Worm (Caenorhabditis elegans) whole organism, late embryonic: ENCODE results near the gene C36A4.10.
"Not testable (repeated sequence)": the region's sequence is repeated elsewhere in the genome, so short reads cannot be mapped to it uniquely, and the experiment has no call there.

Experiments
- C38D4.7 ChIP-seq: fragments of 200-800 bp; sonication (Bioruptor generic); optimal IDR thresholded peaks from 2 replicates; lab custom pipeline; 2018; ENCODE audit warnings: mild to moderate bottlenecking, missing genetic modification characterization, moderate library complexity, missing compliant biosample characterization
- K02D7.2 ChIP-seq: sonication (generic microtip); optimal IDR thresholded peaks from 2 replicates; lab custom pipeline; 2017; ENCODE audit warnings: mild to moderate bottlenecking, missing genetic modification characterization, missing compliant biosample characterization
- K09A11.1 ChIP-seq: sonication (generic microtip); optimal IDR thresholded peaks from 2 replicates; lab custom pipeline; 2017; ENCODE audit warnings: antibody characterized with exemption, mild to moderate bottlenecking, missing genetic modification characterization, missing compliant biosample characterization; ENCODE audit not compliant: insufficient read depth
- ahr-1 ChIP-seq: sonication (generic microtip); optimal IDR thresholded peaks from 2 replicates; lab custom pipeline; 2016; ENCODE audit warnings: missing genetic modification characterization, missing compliant biosample characterization
- ama-1 ChIP-seq: fragments of 150-350 bp; optimal IDR thresholded peaks from 2 replicates; lab custom pipeline; 2014
- ceh-19 ChIP-seq: fragments of 200-800 bp; sonication (Bioruptor generic); optimal IDR thresholded peaks from 2 replicates; lab custom pipeline; 2018; ENCODE audit warnings: mild to moderate bottlenecking, missing genetic modification characterization, missing compliant biosample characterization
- ceh-2 ChIP-seq: sonication (generic microtip); optimal IDR thresholded peaks from 2 replicates; lab custom pipeline; 2016; ENCODE audit warnings: missing genotype, missing genetic modification characterization, missing compliant biosample characterization
- ceh-30 ChIP-seq: fragments of 150-350 bp; optimal IDR thresholded peaks from 2 replicates; lab custom pipeline; 2014; ENCODE audit warnings: missing biosample characterization, missing genetic modification characterization
- ceh-31 ChIP-seq: sonication (generic microtip); optimal IDR thresholded peaks from 2 replicates; lab custom pipeline; 2016; ENCODE audit warnings: missing genetic modification characterization, missing compliant biosample characterization
- ceh-34 ChIP-seq: sonication (generic microtip); optimal IDR thresholded peaks from 2 replicates; lab custom pipeline; 2016; ENCODE audit warnings: mild to moderate bottlenecking, missing genetic modification characterization, missing compliant biosample characterization
- ceh-45 ChIP-seq: fragments of 200-800 bp; sonication (Bioruptor generic); IDR thresholded peaks from 2 replicates; pipeline ENCODE4 v1.3.6; 2022; ENCODE audit warnings: missing genetic modification reagents, missing genetic modification characterization, missing compliant biosample characterization
- ceh-6 ChIP-seq: fragments of 200-800 bp; sonication (Bioruptor generic); optimal IDR thresholded peaks from 2 replicates; lab custom pipeline; 2018; ENCODE audit warnings: mild to moderate bottlenecking, missing genetic modification characterization, missing compliant biosample characterization
- ceh-9 ChIP-seq: sonication (generic microtip); optimal IDR thresholded peaks from 2 replicates; lab custom pipeline; 2016; ENCODE audit warnings: mild to moderate bottlenecking, missing genetic modification characterization, inconsistent platforms, missing compliant biosample characterization
- che-1 ChIP-seq: sonication (generic microtip); optimal IDR thresholded peaks from 2 replicates; lab custom pipeline; 2016; ENCODE audit warnings: mild to moderate bottlenecking, missing genetic modification characterization, missing compliant biosample characterization
- dmd-4 ChIP-seq: sonication (generic microtip); optimal IDR thresholded peaks from 2 replicates; lab custom pipeline; 2016; ENCODE audit warnings: borderline replicate concordance, missing genetic modification characterization, missing compliant biosample characterization
- dve-1 ChIP-seq: sonication (generic microtip); optimal IDR thresholded peaks from 2 replicates; lab custom pipeline; 2017; ENCODE audit warnings: antibody characterized with exemption, mild to moderate bottlenecking, missing genetic modification characterization, missing compliant biosample characterization
- gmeb-2 ChIP-seq: sonication (generic microtip); optimal IDR thresholded peaks from 2 replicates; lab custom pipeline; 2016; ENCODE audit warnings: missing genetic modification characterization, inconsistent platforms, missing compliant biosample characterization
- hlh-30 ChIP-seq: sonication (generic microtip); optimal IDR thresholded peaks from 2 replicates; lab custom pipeline; 2017; ENCODE audit warnings: antibody characterized with exemption, missing genetic modification characterization, missing compliant biosample characterization; ENCODE audit not compliant: insufficient read depth
- hlh-6 ChIP-seq: sonication (generic microtip); optimal IDR thresholded peaks from 2 replicates; lab custom pipeline; 2016; ENCODE audit warnings: missing genotype, missing genetic modification characterization, missing compliant biosample characterization
- madf-2 ChIP-seq: sonication (generic microtip); optimal IDR thresholded peaks from 2 replicates; lab custom pipeline; 2017; ENCODE audit warnings: missing genetic modification characterization, missing compliant biosample characterization
- nfya-1 ChIP-seq: sonication (generic microtip); optimal IDR thresholded peaks from 2 replicates; lab custom pipeline; 2017; ENCODE audit warnings: missing genetic modification characterization, mild to moderate bottlenecking, missing compliant biosample characterization, antibody characterized with exemption, moderate library complexity
- npax-4 ChIP-seq: sonication (generic microtip); optimal IDR thresholded peaks from 2 replicates; lab custom pipeline; 2016; ENCODE audit warnings: missing genetic modification characterization, missing compliant biosample characterization
- odd-2 ChIP-seq: sonication (generic microtip); optimal IDR thresholded peaks from 2 replicates; lab custom pipeline; 2017; ENCODE audit warnings: antibody characterized with exemption, mild to moderate bottlenecking, missing genetic modification characterization, missing compliant biosample characterization
- pag-3 ChIP-seq: sonication (generic microtip); optimal IDR thresholded peaks from 2 replicates; lab custom pipeline; 2016; ENCODE audit warnings: missing compliant biosample characterization, missing genetic modification characterization, borderline replicate concordance
- pha-4 ChIP-seq: fragments of 150-350 bp; optimal IDR thresholded peaks from 2 replicates; lab custom pipeline; 2018; ENCODE audit warnings: missing biosample characterization, missing genetic modification reagents, missing genetic modification characterization
- ref-2 ChIP-seq: sonication (generic microtip); optimal IDR thresholded peaks from 2 replicates; lab custom pipeline; 2016; ENCODE audit warnings: missing genetic modification characterization, missing compliant biosample characterization
- sox-2 ChIP-seq: fragments of 200-800 bp; sonication (Bioruptor generic); IDR thresholded peaks from 2 replicates; pipeline ENCODE4 v1.3.6; 2022; ENCODE audit warnings: missing genetic modification reagents, missing genetic modification characterization, missing compliant biosample characterization
- tbx-7 ChIP-seq: sonication (generic microtip); optimal IDR thresholded peaks from 2 replicates; lab custom pipeline; 2016; ENCODE audit warnings: missing genotype, missing genetic modification characterization, missing compliant biosample characterization
- ttx-3 ChIP-seq: sonication (generic microtip); optimal IDR thresholded peaks from 2 replicates; lab custom pipeline; 2016; ENCODE audit warnings: missing genetic modification reagents, missing genetic modification characterization, missing compliant biosample characterization
- unc-86 ChIP-seq: sonication (generic microtip); optimal IDR thresholded peaks from 2 replicates; lab custom pipeline; 2016; ENCODE audit warnings: missing genetic modification characterization, missing compliant biosample characterization

The C36A4.10 gene

DNA sequence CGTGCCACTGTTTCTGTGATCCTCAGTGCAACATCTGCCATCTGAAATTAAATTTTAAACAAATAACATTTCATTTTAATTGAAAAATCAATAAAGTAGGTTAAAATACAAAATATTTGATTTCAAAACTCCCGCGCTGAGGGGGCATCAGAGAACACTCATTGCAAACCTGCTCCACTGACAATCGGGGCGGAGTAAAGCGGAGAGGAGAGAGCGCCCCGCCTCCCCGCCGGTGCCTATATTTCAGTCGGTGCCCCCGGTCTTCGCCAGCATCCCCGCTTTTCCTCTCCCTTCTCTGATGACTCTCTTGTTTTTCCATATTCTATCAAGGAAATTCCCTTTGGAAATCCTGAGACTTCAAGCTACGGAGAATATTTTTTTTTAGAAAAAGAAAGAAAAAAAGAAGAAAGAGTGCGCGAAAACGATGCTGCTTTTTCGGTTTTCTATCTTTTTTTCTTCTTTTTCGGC is 31.7 kb upstream of the C36A4.10 start, which contains the start of gene brc-1 (continued):
- TF ChIP-seq che-1 (tag; lab: Kevin White, UChicago) (no peak), ttx-3 (tag; lab: Kevin White, UChicago) (no peak), nfya-1 (tag; lab: Kevin White, UChicago) (peak; percentile 91), ceh-31 (tag; lab: Kevin White, UChicago) (peak; percentile 86), K02D7.2 (tag; lab: Kevin White, UChicago) (no peak), madf-2 (tag; lab: Kevin White, UChicago) (no peak), hlh-30 (tag; lab: Kevin White, UChicago) (no peak), pag-3 (no peak), dve-1 (peak; percentile 57), pha-4 (tag; lab: Kevin White, UChicago) (no peak), gmeb-2 (tag; lab: Kevin White, UChicago) (no peak), odd-2 (tag; lab: Kevin White, UChicago) (no peak), sox-2 (GFP tag; lab: Robert Waterston, UW) (no peak), dmd-4 (tag; lab: Kevin White, UChicago) (no peak), ama-1 (lab: Kevin White, UChicago) (no peak), K09A11.1 (no peak), npax-4 (tag; lab: Kevin White, UChicago) (no peak), ceh-2 (tag; lab: Kevin White, UChicago) (no peak), ceh-19 (GFP tag; lab: Kevin White, UChicago) (peak; percentile 54), unc-86 (tag; lab: Kevin White, UChicago) (peak; percentile 50), tbx-7 (tag; lab: Kevin White, UChicago) (no peak), hlh-6 (no peak), ceh-6 (GFP tag; lab: Kevin White, UChicago) (no peak)

DNA sequence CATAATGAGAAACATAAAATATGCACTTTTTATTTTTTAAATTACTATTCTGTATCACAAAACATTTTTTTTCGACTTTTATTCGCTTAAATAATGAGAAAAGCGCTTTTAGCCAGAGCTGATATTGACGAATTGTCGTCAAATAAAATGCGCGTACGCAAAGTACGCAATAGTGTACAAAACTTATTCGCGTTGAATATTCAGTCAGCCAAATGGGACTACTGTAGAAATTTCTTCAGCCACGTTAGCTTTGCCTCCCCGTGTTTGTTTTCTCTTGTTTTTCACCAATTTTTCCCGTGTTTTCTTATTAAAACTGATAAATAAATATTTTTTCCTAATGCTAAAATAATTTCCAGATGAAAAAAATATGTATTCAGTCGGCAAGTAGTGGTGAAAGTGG is 25.7 kb upstream of the C36A4.10 start:
- TF ChIP-seq ceh-31 (tag; lab: Kevin White, UChicago), result peak; percentile 16

ce11 chrIII:3854868-3855267 is 23.6 kb upstream of the C36A4.10 start:
- TF ChIP-seq ceh-31 (tag; lab: Kevin White, UChicago), result peak; percentile 29
- 0 out of 2 replicates have a peak, but pooled peaks have one; percentile 59 for TF ChIP-seq ceh-45

ce11 chrIII:3852030-3852579 is 20.8 kb upstream of the C36A4.10 start, which contains the start of gene cyp-25A4:
cyp-25A4 (minus strand) TSS chrIII:3852080.
- peak; percentile 3 for TF ChIP-seq ceh-34 (tag; lab: Kevin White, UChicago)

ce11 chrIII:3844746-3845145 is 13.5 kb upstream of the C36A4.10 start, which contains the start of gene maph-1.3:
maph-1.3 (plus strand) TSS chrIII:3844893.
- not testable (repeated sequence) for TF ChIP-seq C38D4.7 (GFP tag; lab: Kevin White, UChicago); ceh-30 (tag; lab: Kevin White, UChicago); ref-2 (tag; lab: Kevin White, UChicago)
- TF ChIP-seq, all 69 proteins: peak for 0; not testable (repeated sequence) for 69

DNA sequence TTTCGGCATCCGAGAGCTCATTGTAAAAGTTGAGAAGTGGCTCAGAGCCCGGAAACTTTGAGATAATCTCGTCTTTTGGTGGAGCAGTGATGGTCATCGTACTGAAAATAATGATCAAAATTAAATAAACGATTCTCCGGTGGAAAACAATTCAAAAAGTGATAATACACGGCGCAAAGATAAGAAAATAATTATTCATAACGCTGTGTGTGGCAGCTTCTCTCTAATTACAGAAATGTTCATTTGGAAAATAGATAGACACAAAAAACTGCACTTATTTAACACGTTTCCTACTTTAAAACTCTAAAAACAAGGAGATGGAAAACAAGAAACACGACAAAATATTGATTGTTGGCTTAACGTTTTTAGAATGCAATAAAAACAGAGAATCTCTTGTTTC is 12.2 kb upstream of the C36A4.10 start, which contains the start of gene C36A4.4:
TSS of gene C36A4.4 (minus strand) at position 101 of the 400 bp plus-strand sequence.
- TF ChIP-seq ahr-1 (tag; lab: Kevin White, UChicago); ceh-31 (tag; lab: Kevin White, UChicago); ceh-9: not testable (repeated sequence)
